Worm (Caenorhabditis elegans) whole organism, midembryonic: ENCODE results near the gene C54G7.1.

ENCODE experiments used
- cog-1 ChIP-seq: sonication (generic microtip); optimal IDR thresholded peaks from 2 replicates; lab custom pipeline; 2016; ENCODE audit warnings: missing genetic modification characterization, missing compliant biosample characterization
- flt-1 ChIP-seq: fragments of 200-800 bp; sonication (Bioruptor generic); IDR thresholded peaks from 2 replicates; pipeline ENCODE4 v1.3.6; 2022; ENCODE audit warnings: missing genetic modification characterization, missing compliant biosample characterization
- klf-2 ChIP-seq: fragments of 200-800 bp; sonication (Bioruptor generic); conservative IDR thresholded peaks from 2 replicates; pipeline ENCODE4 v1.3.6; 2022; ENCODE audit warnings: missing genetic modification reagents, missing genetic modification characterization, missing compliant biosample characterization
- ref-1 ChIP-seq: fragments of 200-800 bp; sonication (Bioruptor generic); conservative IDR thresholded peaks from 2 replicates; pipeline ENCODE4 v1.3.6; 2022; ENCODE audit warnings: missing genetic modification reagents, missing genetic modification characterization, missing compliant biosample characterization
- tab-1 ChIP-seq: fragments of 200-800 bp; sonication (Bioruptor generic); IDR thresholded peaks from 2 replicates; pipeline ENCODE4 v1.3.6; 2022; ENCODE audit warnings: missing genetic modification characterization, missing compliant biosample characterization
- ztf-23 ChIP-seq: fragments of 200-800 bp; sonication (Bioruptor generic); IDR thresholded peaks from 2 replicates; pipeline ENCODE4 v1.3.6; 2022; ENCODE audit warnings: missing genetic modification reagents, missing genetic modification characterization, missing compliant biosample characterization
- ztf-29 ChIP-seq: fragments of 200-800 bp; sonication (Bioruptor generic); IDR thresholded peaks from 2 replicates; pipeline ENCODE4 v1.3.6; 2022; ENCODE audit warnings: missing genetic modification reagents, missing genetic modification characterization, missing compliant biosample characterization

DNA sequence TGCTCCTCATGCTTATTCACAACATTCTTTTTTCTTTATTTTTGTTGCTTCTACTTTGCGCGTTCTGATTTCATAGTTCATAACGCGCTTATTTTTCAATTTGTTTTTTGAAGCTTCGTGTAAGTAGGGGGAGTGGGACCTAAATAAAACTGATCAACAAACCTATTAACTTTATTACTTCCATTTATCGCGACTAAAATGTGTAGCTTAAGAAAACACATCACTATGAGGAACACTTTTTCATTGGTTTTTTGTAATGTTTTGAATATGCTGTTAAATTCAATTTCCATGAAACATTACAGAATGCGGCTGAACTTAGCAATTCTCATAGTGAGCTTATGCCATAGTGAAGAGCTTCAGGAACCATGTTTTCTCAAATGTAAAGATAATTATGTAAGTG lies at the start of gene C54G7.1:
- TF ChIP-seq klf-2 (GFP tag; lab: Robert Waterston, UW) (no peak), ztf-23 (GFP tag; lab: Robert Waterston, UW) (no peak), ref-1 (GFP tag; lab: Robert Waterston, UW) (no peak), flt-1 (no peak), cog-1 (tag; lab: Kevin White, UChicago) (no peak), ztf-29 (no peak), tab-1 (GFP tag; lab: Robert Waterston, UW) (no peak)
